Worm (Caenorhabditis elegans): ENCODE measurements around the gene srg-32.

The srg-32 gene

ce11 chrV:10630497-10630896 lies 41.9 kb upstream of the srg-32 start:
- TF ChIP-seq jun-1 (tag; optimal IDR thresholded peaks at IDR 0.05) = no peak
- no peak for TF ChIP-seq fos-1 (tag; optimal IDR thresholded peaks at IDR 0.05)
- TF ChIP-seq zag-1 (tag; optimal IDR thresholded peaks at IDR 0.05) = no peak
- no peak for TF ChIP-seq mep-1 (tag; optimal IDR thresholded peaks at IDR 0.05)
- no peak for TF ChIP-seq nhr-19 (GFP tag; conservative IDR thresholded peaks at IDR 0.05)
- TF ChIP-seq isw-1 (GFP tag; IDR thresholded peaks at IDR 0.05) = no peak
- TF ChIP-seq snu-23 (GFP tag; optimal IDR thresholded peaks at IDR 0.05) = no peak

- TF ChIP-seq elt-3 (tag; optimal IDR thresholded peaks at IDR 0.05) (no peak), egl-13 (tag; optimal IDR thresholded peaks at IDR 0.05) (no peak), hlh-17 (GFP tag; optimal IDR thresholded peaks at IDR 0.05; ENCODE audit: borderline replicate concordance) (no peak), isw-1 (GFP tag; IDR thresholded peaks at IDR 0.05) (no peak), dsc-1 (tag; optimal IDR thresholded peaks at IDR 0.05) (no peak), C16A3.4 (tag; optimal IDR thresholded peaks at IDR 0.05) (no peak), vab-15 (tag; optimal IDR thresholded peaks at IDR 0.05) (no peak), fos-1 (tag; optimal IDR thresholded peaks at IDR 0.05) (no peak), nhr-77 (tag; optimal IDR thresholded peaks at IDR 0.05) (no peak), sox-4 (tag; optimal IDR thresholded peaks at IDR 0.05) (no peak), ets-5 (GFP tag; IDR thresholded peaks at IDR 0.05) (no peak), zip-4 (GFP tag; optimal IDR thresholded peaks at IDR 0.05) (no peak), pag-3 (tag; optimal IDR thresholded peaks at IDR 0.05; ENCODE audit: borderline replicate concordance, insufficient read depth) (no peak), mab-9 (GFP tag; IDR thresholded peaks at IDR 0.05) (no peak), Y116A8C.19 (tag; optimal IDR thresholded peaks at IDR 0.05; ENCODE audit: borderline replicate concordance) (no peak), ceh-63 (GFP tag; optimal IDR thresholded peaks at IDR 0.05) (no peak)
Observed at ce11 chrV:10615496-10615895, 26.9 kb upstream of the srg-32 start, which contains the start of gene H09F14.1. H09F14.1 (minus strand) TSS chrV:10615596.

- no peak for TF ChIP-seq dpl-1 (GFP tag; optimal IDR thresholded peaks at IDR 0.05)
- no peak for TF ChIP-seq lir-3 (tag; optimal IDR thresholded peaks at IDR 0.05; ENCODE audit: poor library complexity)
- peak; percentile 62 for TF ChIP-seq nhr-85 (tag)
- TF ChIP-seq blmp-1 (tag; optimal IDR thresholded peaks at IDR 0.05) = peak; percentile 98
Observed at ce11 chrV:10602051-10602937, 13.7 kb upstream of the srg-32 start, which contains the start of gene H27A22.1. H27A22.1 (plus strand) TSS chrV:10602555.

ce11 chrV:10598670-10599154 lies 10.1 kb upstream of the srg-32 start, which contains the start of gene scpl-4:
scpl-4 (plus strand) TSS chrV:10599104.
- TF ChIP-seq elt-3 (tag; optimal IDR thresholded peaks at IDR 0.05) (no peak), elt-2 (tag; optimal IDR thresholded peaks at IDR 0.05) (no peak), lin-39 (tag; optimal IDR thresholded peaks at IDR 0.05) (no peak), nhr-85 (tag) (no peak), blmp-1 (tag; optimal IDR thresholded peaks at IDR 0.05) (peak; percentile 12), snpc-4 (tag; optimal IDR thresholded peaks at IDR 0.05) (no peak), ztf-11 (tag; optimal IDR thresholded peaks at IDR 0.05) (no peak), dpl-1 (GFP tag; optimal IDR thresholded peaks at IDR 0.05) (peak in 1 of 3 experiments; percentile 30), efl-1 (optimal IDR thresholded peaks at IDR 0.05) (peak in 1 of 2 experiments; percentile 1), efl-1 (GFP tag; optimal IDR thresholded peaks at IDR 0.05 in 1 of 2) (no peak), mdl-1 (tag; optimal IDR thresholded peaks at IDR 0.05) (no peak), pqm-1 (tag; optimal IDR thresholded peaks at IDR 0.05) (no peak), lin-35 (GFP tag; optimal IDR thresholded peaks at IDR 0.05) (peak in 1 of 2 experiments; percentile 26), fos-1 (tag; optimal IDR thresholded peaks at IDR 0.05) (no peak)
